Fruit fly (Drosophila melanogaster): Measurements from ENCODE around the gene CG44837.
A peak's percentile ranks its signal among the peaks of the same experiment; 100 is the strongest.

The CG44837 gene

DNA sequence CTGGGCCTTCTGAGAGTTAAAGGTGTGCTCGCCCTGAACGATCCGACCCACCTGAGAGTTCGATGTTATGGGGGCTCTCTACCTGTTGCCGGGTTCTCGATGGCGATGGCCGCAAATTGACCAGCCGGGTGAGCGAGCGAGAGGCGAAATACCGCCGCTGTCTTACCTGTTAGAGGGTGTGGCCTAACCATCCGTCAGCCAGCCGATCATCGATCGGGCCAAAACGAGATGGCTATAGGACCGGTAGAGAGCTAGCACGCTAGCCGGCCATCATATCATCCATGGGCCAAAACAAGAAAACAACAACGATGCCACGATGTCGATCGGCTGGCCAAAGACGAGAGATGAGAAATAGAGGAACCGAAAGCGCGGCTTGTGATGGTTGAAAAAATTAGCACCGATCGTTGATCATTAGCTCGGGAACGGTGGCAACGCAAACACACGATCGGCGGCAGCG is 11.4 kb downstream of the CG44837 start, which contains the start of gene byn:
Gene byn (plus strand): TSS at position 407 of the 457 bp plus-strand sequence.
- TF ChIP-seq foxo (GFP tag; optimal IDR thresholded peaks at IDR 0.05): no peak
- no peak for TF ChIP-seq lola (GFP tag; optimal IDR thresholded peaks at IDR 0.05)
- no peak for TF ChIP-seq dmrt93B (GFP tag; optimal IDR thresholded peaks at IDR 0.05)

- TF ChIP-seq dl (GFP tag; optimal IDR thresholded peaks at IDR 0.05; ENCODE audit: insufficient read depth in 1 of 2, partially characterized antibody in 2 of 2) (no peak), Sp1 (GFP tag; optimal IDR thresholded peaks at IDR 0.05) (no peak), Myc (optimal IDR thresholded peaks at IDR 0.05) (no peak), jim (GFP tag; optimal IDR thresholded peaks at IDR 0.05) (no peak), Dfd (GFP tag; optimal IDR thresholded peaks at IDR 0.05) (no peak), pan (optimal IDR thresholded peaks at IDR 0.05) (no peak), dmrt93B (GFP tag; optimal IDR thresholded peaks at IDR 0.05) (no peak), brk (GFP tag; optimal IDR thresholded peaks at IDR 0.05) (no peak), CrebA (GFP tag; optimal IDR thresholded peaks at IDR 0.05; ENCODE audit: borderline replicate concordance) (no peak)
Observed at dm6 chr3L:11925382-11925781, 13.3 kb downstream of the CG44837 start.

- TF ChIP-seq pan (optimal IDR thresholded peaks at IDR 0.05) (no peak), usp (GFP tag; optimal IDR thresholded peaks at IDR 0.05) (no peak), psq (GFP tag; optimal IDR thresholded peaks at IDR 0.05) (no peak), foxo (GFP tag; optimal IDR thresholded peaks at IDR 0.05) (no peak), lola (GFP tag; optimal IDR thresholded peaks at IDR 0.05) (no peak), GATAd (GFP tag; optimal IDR thresholded peaks at IDR 0.05) (no peak), dl (GFP tag; optimal IDR thresholded peaks at IDR 0.05; ENCODE audit: insufficient read depth in 1 of 2, partially characterized antibody in 2 of 2) (no peak), dmrt93B (GFP tag; optimal IDR thresholded peaks at IDR 0.05) (no peak), Myc (optimal IDR thresholded peaks at IDR 0.05) (no peak), ey (GFP tag; optimal IDR thresholded peaks at IDR 0.05) (no peak), sv (GFP tag; optimal IDR thresholded peaks at IDR 0.05) (no peak), Jra (GFP tag; optimal IDR thresholded peaks at IDR 0.05) (no peak), OdsH (GFP tag; optimal IDR thresholded peaks at IDR 0.05) (no peak)
Observed at dm6 chr3L:11924657-11925056, 14.0 kb downstream of the CG44837 start, which contains the start of gene SdhAL. Gene SdhAL (minus strand): TSS chr3L:11924757.

- TF ChIP-seq jim (GFP tag; optimal IDR thresholded peaks at IDR 0.05) (no peak), foxo (GFP tag; optimal IDR thresholded peaks at IDR 0.05) (no peak), N (GFP tag; optimal IDR thresholded peaks at IDR 0.05) (no peak), Sp1 (GFP tag; optimal IDR thresholded peaks at IDR 0.05) (no peak), dsf (GFP tag; optimal IDR thresholded peaks at IDR 0.05; ENCODE audit: borderline replicate concordance) (no peak), OdsH (GFP tag; optimal IDR thresholded peaks at IDR 0.05) (no peak), Hr78 (GFP tag; optimal IDR thresholded peaks at IDR 0.05) (no peak), Rel (GFP tag; optimal IDR thresholded peaks at IDR 0.05) (no peak), Rel (tag; optimal IDR thresholded peaks at IDR 0.05) (no peak), dmrt93B (GFP tag; optimal IDR thresholded peaks at IDR 0.05) (no peak), CrebA (GFP tag; optimal IDR thresholded peaks at IDR 0.05; ENCODE audit: borderline replicate concordance) (no peak), Hr83 (GFP tag; optimal IDR thresholded peaks at IDR 0.05; ENCODE audit: poor library complexity, severe bottlenecking) (no peak), lola (GFP tag; optimal IDR thresholded peaks at IDR 0.05) (no peak), dl (GFP tag; optimal IDR thresholded peaks at IDR 0.05; ENCODE audit: insufficient read depth in 1 of 2, partially characterized antibody in 2 of 2) (no peak), rgr (GFP tag; optimal IDR thresholded peaks at IDR 0.05) (no peak)
Observed at dm6 chr3L:11921213-11921612, 17.5 kb downstream of the CG44837 start, which contains the start of gene CG11588. Gene CG11588 (plus strand): TSS chr3L:11921513.

- TF ChIP-seq usp (GFP tag; optimal IDR thresholded peaks at IDR 0.05) (no peak), dmrt93B (GFP tag; optimal IDR thresholded peaks at IDR 0.05) (no peak), sv (GFP tag; optimal IDR thresholded peaks at IDR 0.05) (no peak), CG9705 (GFP tag; optimal IDR thresholded peaks at IDR 0.05) (no peak), psq (GFP tag; optimal IDR thresholded peaks at IDR 0.05) (no peak), Vsx2 (GFP tag; optimal IDR thresholded peaks at IDR 0.05; ENCODE audit: partially characterized antibody) (peak; percentile 70), lola (GFP tag; optimal IDR thresholded peaks at IDR 0.05) (peak; percentile 35), jim (GFP tag; optimal IDR thresholded peaks at IDR 0.05) (no peak), Abd-B (GFP tag; optimal IDR thresholded peaks at IDR 0.05) (no peak), dl (GFP tag; optimal IDR thresholded peaks at IDR 0.05; ENCODE audit: insufficient read depth in 1 of 2, partially characterized antibody in 2 of 2) (no peak), dsf (GFP tag; optimal IDR thresholded peaks at IDR 0.05; ENCODE audit: borderline replicate concordance) (no peak), h (GFP tag; optimal IDR thresholded peaks at IDR 0.05) (no peak), Myc (optimal IDR thresholded peaks at IDR 0.05) (peak; percentile 84), N (GFP tag; optimal IDR thresholded peaks at IDR 0.05) (peak; percentile 47), ey (GFP tag; optimal IDR thresholded peaks at IDR 0.05) (no peak), rgr (GFP tag; optimal IDR thresholded peaks at IDR 0.05) (no peak), foxo (GFP tag; optimal IDR thresholded peaks at IDR 0.05) (no peak), Hr78 (GFP tag; optimal IDR thresholded peaks at IDR 0.05) (no peak), Dif (GFP tag; optimal IDR thresholded peaks at IDR 0.05; ENCODE audit: partially characterized antibody) (peak; percentile 21), Mio (GFP tag; optimal IDR thresholded peaks at IDR 0.05) (no peak), Hr83 (GFP tag; optimal IDR thresholded peaks at IDR 0.05; ENCODE audit: poor library complexity, severe bottlenecking) (no peak)
Observed at dm6 chr3L:11918217-11918616, 20.5 kb downstream of the CG44837 start.
